Comparison of ENCODE assay signal across 1 fruit fly cellular context in genomic region chr3R:24572540-24573043, dm6.
TF ChIP-seq lines count a peak whose summit lies in the region.

No protein-coding gene starts in this region.

TF ChIP-seq in whole organism, embryonic, 481 proteins besides CTCF, POLR2A, EP300 and RAD21 (continued from another document):
- TF ChIP-seq CG9932 (GFP tag; IDR thresholded peaks at IDR 0.05; lab: Robert Waterston, UW) (peak; percentile 99), Taf1 (GFP tag; IDR thresholded peaks at IDR 0.05; lab: Robert Waterston, UW) (peak; percentile 97), CG31388 (GFP tag; optimal IDR thresholded peaks at IDR 0.05; lab: Kevin White, UChicago) (peak; percentile 77), Sin3A (optimal IDR thresholded peaks at IDR 0.05; lab: Kevin White, UChicago) (no peak), Dfd (GFP tag; optimal IDR thresholded peaks at IDR 0.05; lab: Kevin White, UChicago) (no peak), CG7271 (tag; optimal IDR thresholded peaks at IDR 0.05; lab: Kevin White, UChicago) (peak; percentile 68), vvl (GFP tag; IDR thresholded peaks at IDR 0.05; lab: Robert Waterston, UW) (peak; percentile 99), Lim3 (GFP tag; IDR thresholded peaks at IDR 0.05; lab: Robert Waterston, UW) (peak; percentile 93; the same call in 1 of the 2 replicates), CG1024 (GFP tag; IDR thresholded peaks at IDR 0.05; lab: Robert Waterston, UW) (peak; percentile 95), CG8359 (GFP tag; optimal IDR thresholded peaks at IDR 0.05; lab: Kevin White, UChicago; ENCODE audit: borderline replicate concordance) (peak; percentile 79), mld (GFP tag; IDR thresholded peaks at IDR 0.05; lab: Robert Waterston, UW; ENCODE audit: partially characterized antibody) (no peak), ERR (GFP tag; optimal IDR thresholded peaks at IDR 0.05; lab: Kevin White, UChicago) (peak; percentile 92), Hand (GFP tag; optimal IDR thresholded peaks at IDR 0.05; lab: Kevin White, UChicago) (peak; percentile 98), CG6254 (GFP tag; optimal IDR thresholded peaks at IDR 0.05; lab: Kevin White, UChicago) (peak; percentile 94), CG2120 (GFP tag; optimal IDR thresholded peaks at IDR 0.05; lab: Kevin White, UChicago) (peak; percentile 99), nmo (GFP tag; optimal IDR thresholded peaks at IDR 0.05; lab: Kevin White, UChicago) (peak; percentile 97), CG2116 (GFP tag; optimal IDR thresholded peaks at IDR 0.05; lab: Kevin White, UChicago) (peak; percentile 86), klu (GFP tag; IDR thresholded peaks at IDR 0.05; lab: Robert Waterston, UW) (peak; percentile 94), Spps (tag; optimal IDR thresholded peaks at IDR 0.05; lab: Kevin White, UChicago) (peak; percentile 89), CG11093 (GFP tag; IDR thresholded peaks at IDR 0.05; lab: Robert Waterston, UW) (peak; percentile 95), zf30C (GFP tag; optimal IDR thresholded peaks at IDR 0.05; lab: Kevin White, UChicago) (peak; percentile 98), prd (optimal IDR thresholded peaks at IDR 0.05; lab: Kevin White, UChicago) (no peak), prd (GFP tag; IDR thresholded peaks at IDR 0.05; lab: Robert Waterston, UW) (peak; percentile 98), CG12659 (GFP tag; optimal IDR thresholded peaks at IDR 0.05; lab: Kevin White, UChicago) (peak; percentile 99), mam (GFP tag; optimal IDR thresholded peaks at IDR 0.05; lab: Kevin White, UChicago) (peak; percentile 97), CG15073 (GFP tag; optimal IDR thresholded peaks at IDR 0.05; lab: Kevin White, UChicago) (peak; percentile 84), CG6813 (GFP tag; optimal IDR thresholded peaks at IDR 0.05; lab: Kevin White, UChicago) (peak; percentile 98), Optix (GFP tag; IDR thresholded peaks at IDR 0.05; lab: Robert Waterston, UW) (peak; percentile 96), E2f1 (GFP tag; IDR thresholded peaks at IDR 0.05; lab: Robert Waterston, UW) (peak; percentile 98), HLH4C (GFP tag; IDR thresholded peaks at IDR 0.05; lab: Robert Waterston, UW; ENCODE audit: partially characterized antibody) (no peak), gfzf (GFP tag; optimal IDR thresholded peaks at IDR 0.05; lab: Kevin White, UChicago) (peak; percentile 14), CG3838 (GFP tag; optimal IDR thresholded peaks at IDR 0.05; lab: Kevin White, UChicago) (peak; percentile 96), Opbp (GFP tag; IDR thresholded peaks at IDR 0.05; lab: Robert Waterston, UW; ENCODE audit: partially characterized antibody) (no peak), z (GFP tag; IDR thresholded peaks at IDR 0.05; lab: Robert Waterston, UW) (peak; percentile 85), Atf-2 (GFP tag; optimal IDR thresholded peaks at IDR 0.05; lab: Kevin White, UChicago) (peak; percentile 94), CG17802 (tag; optimal IDR thresholded peaks at IDR 0.05; lab: Kevin White, UChicago) (peak; percentile 81), NC2β (GFP tag; optimal IDR thresholded peaks at IDR 0.05; lab: Kevin White, UChicago) (peak; percentile 92), CG9727 (GFP tag; optimal IDR thresholded peaks at IDR 0.05; lab: Kevin White, UChicago) (peak; percentile 97), crp (GFP tag; optimal IDR thresholded peaks at IDR 0.05; lab: Kevin White, UChicago) (peak in 1 of 2 experiments; percentile 77), Fer1 (GFP tag; optimal IDR thresholded peaks at IDR 0.05; lab: Kevin White, UChicago) (peak; percentile 99), dmrt11E (tag; optimal IDR thresholded peaks at IDR 0.05; lab: Kevin White, UChicago) (peak; percentile 77), Sox100B (GFP tag; optimal IDR thresholded peaks at IDR 0.05; lab: Kevin White, UChicago) (peak; percentile 96), ssp (GFP tag; IDR thresholded peaks at IDR 0.05; lab: Robert Waterston, UW) (peak; percentile 91), CG7745 (tag; optimal IDR thresholded peaks at IDR 0.05; lab: Kevin White, UChicago) (peak; percentile 54), ftz-f1 (GFP tag; optimal IDR thresholded peaks at IDR 0.05; lab: Kevin White, UChicago) (peak; percentile 89), CG18619 (GFP tag; optimal IDR thresholded peaks at IDR 0.05; lab: Kevin White, UChicago) (peak; percentile 97), Sox102F (GFP tag; optimal IDR thresholded peaks at IDR 0.05; lab: Kevin White, UChicago) (peak; percentile 98), sr (GFP tag; IDR thresholded peaks at IDR 0.05; lab: Robert Waterston, UW) (peak; percentile 96), lab (GFP tag; optimal IDR thresholded peaks at IDR 0.05; lab: Kevin White, UChicago) (peak; percentile 99), CG11723 (GFP tag; optimal IDR thresholded peaks at IDR 0.05; lab: Kevin White, UChicago) (peak; percentile 95), CG13287 (GFP tag; IDR thresholded peaks at IDR 0.05; lab: Robert Waterston, UW; ENCODE audit: partially characterized antibody) (peak; percentile 22; the same call in 1 of the 2 replicates), CG4424 (GFP tag; optimal IDR thresholded peaks at IDR 0.05; lab: Kevin White, UChicago) (peak; percentile 98), Dip3 (GFP tag; optimal IDR thresholded peaks at IDR 0.05; lab: Kevin White, UChicago) (peak; percentile 96), lilli (GFP tag; optimal IDR thresholded peaks at IDR 0.05; lab: Kevin White, UChicago) (peak; percentile 98), HLHmδ (GFP tag; optimal IDR thresholded peaks at IDR 0.05; lab: Kevin White, UChicago) (no peak), CG13775 (GFP tag; optimal IDR thresholded peaks at IDR 0.05; lab: Kevin White, UChicago) (peak; percentile 95), ranshi (GFP tag; IDR thresholded peaks at IDR 0.05; lab: Robert Waterston, UW) (peak; percentile 98), Meics (GFP tag; optimal IDR thresholded peaks at IDR 0.05; lab: Kevin White, UChicago) (peak; percentile 99), Ptx1 (GFP tag; IDR thresholded peaks at IDR 0.05; lab: Robert Waterston, UW) (peak; percentile 98), salm (tag; optimal IDR thresholded peaks at IDR 0.05; lab: Kevin White, UChicago) (peak; percentile 94), dan (GFP tag; IDR thresholded peaks at IDR 0.05; lab: Robert Waterston, UW) (peak; percentile 48; the same call in 1 of the 2 replicates), pum (GFP tag; optimal IDR thresholded peaks at IDR 0.05; lab: Kevin White, UChicago) (peak; percentile 92), CG6175 (GFP tag; IDR thresholded peaks at IDR 0.05; lab: Robert Waterston, UW) (peak; percentile 99), D (optimal IDR thresholded peaks at IDR 0.05; lab: Kevin White, UChicago) (no peak), D (GFP tag; optimal IDR thresholded peaks at IDR 0.05; lab: Kevin White, UChicago) (peak; percentile 96), CG14667 (GFP tag; IDR thresholded peaks at IDR 0.05; lab: Robert Waterston, UW) (peak; percentile 95), chif (GFP tag; optimal IDR thresholded peaks at IDR 0.05; lab: Kevin White, UChicago) (peak; percentile 95 to 96), ham (GFP tag; IDR thresholded peaks at IDR 0.05; lab: Robert Waterston, UW) (peak; percentile 95), kni (GFP tag; optimal IDR thresholded peaks at IDR 0.05; lab: Kevin White, UChicago) (peak; percentile 84), CG17361 (GFP tag; IDR thresholded peaks at IDR 0.05; lab: Robert Waterston, UW) (peak; percentile 97), CG30020 (tag; optimal IDR thresholded peaks at IDR 0.05; lab: Kevin White, UChicago) (peak; percentile 77), Dip2 (GFP tag; IDR thresholded peaks at IDR 0.05; lab: Robert Waterston, UW) (peak; percentile 42; the same call in 1 of the 2 replicates), H15 (GFP tag; IDR thresholded peaks at IDR 0.05; lab: Robert Waterston, UW) (peak; percentile 98), CG10979 (tag; optimal IDR thresholded peaks at IDR 0.05; lab: Kevin White, UChicago) (peak; percentile 96), chn (GFP tag; optimal IDR thresholded peaks at IDR 0.05; lab: Kevin White, UChicago) (peak; percentile 95), CG17385 (GFP tag; optimal IDR thresholded peaks at IDR 0.05; lab: Kevin White, UChicago) (peak; percentile 97), CG32532 (GFP tag; IDR thresholded peaks at IDR 0.05; lab: Robert Waterston, UW) (peak; percentile 99), Gsc (GFP tag; IDR thresholded peaks at IDR 0.05; lab: Robert Waterston, UW) (no peak), insv (GFP tag; optimal IDR thresholded peaks at IDR 0.05; lab: Kevin White, UChicago) (peak in 1 of 2 experiments; percentile 72), CG33557 (GFP tag; optimal IDR thresholded peaks at IDR 0.05; lab: Kevin White, UChicago) (peak; percentile 72), Dbx (GFP tag; IDR thresholded peaks at IDR 0.05; lab: Robert Waterston, UW) (peak; percentile 99), CG3995 (GFP tag; optimal IDR thresholded peaks at IDR 0.05; lab: Kevin White, UChicago) (peak; percentile 79), CG17568 (GFP tag; optimal IDR thresholded peaks at IDR 0.05; lab: Kevin White, UChicago) (peak; percentile 97), maf-S (GFP tag; optimal IDR thresholded peaks at IDR 0.05; lab: Kevin White, UChicago) (peak; percentile 96), CG12155 (GFP tag; optimal IDR thresholded peaks at IDR 0.05; lab: Kevin White, UChicago) (peak; percentile 95), Abd-B (GFP tag; optimal IDR thresholded peaks at IDR 0.05; lab: Kevin White, UChicago) (peak; percentile 88), CG6765 (GFP tag; optimal IDR thresholded peaks at IDR 0.05; lab: Kevin White, UChicago) (peak; percentile 99), CG7928 (GFP tag; optimal IDR thresholded peaks at IDR 0.05; lab: Kevin White, UChicago) (peak; percentile 79), zfh2 (GFP tag; optimal IDR thresholded peaks at IDR 0.05; lab: Kevin White, UChicago) (peak; percentile 94), CG16815 (GFP tag; optimal IDR thresholded peaks at IDR 0.05; lab: Kevin White, UChicago) (peak; percentile 85), gro (GFP tag; optimal IDR thresholded peaks at IDR 0.05; lab: Kevin White, UChicago) (peak; percentile 97), nerfin-2 (GFP tag; IDR thresholded peaks at IDR 0.05; lab: Robert Waterston, UW; ENCODE audit: partially characterized antibody) (no peak), CG31365 (tag; optimal IDR thresholded peaks at IDR 0.05; lab: Kevin White, UChicago) (peak; percentile 88), her (GFP tag; optimal IDR thresholded peaks at IDR 0.05; lab: Kevin White, UChicago) (peak; percentile 90), nom (GFP tag; optimal IDR thresholded peaks at IDR 0.05; lab: Kevin White, UChicago) (peak; percentile 88), gcm2 (GFP tag; optimal IDR thresholded peaks at IDR 0.05; lab: Kevin White, UChicago) (peak; percentile 97), ara (GFP tag; IDR thresholded peaks at IDR 0.05; lab: Robert Waterston, UW) (peak; percentile 97), peb (GFP tag; IDR thresholded peaks at IDR 0.05; lab: Robert Waterston, UW) (peak; percentile 94), Xbp1 (GFP tag; optimal IDR thresholded peaks at IDR 0.05; lab: Kevin White, UChicago) (peak; percentile 98), tap (tag; optimal IDR thresholded peaks at IDR 0.05; lab: Kevin White, UChicago) (peak; percentile 98), phol (tag; optimal IDR thresholded peaks at IDR 0.05; lab: Kevin White, UChicago) (peak; percentile 94), emc (GFP tag; optimal IDR thresholded peaks at IDR 0.05; lab: Kevin White, UChicago) (peak; percentile 85), Atf3 (GFP tag; optimal IDR thresholded peaks at IDR 0.05; lab: Kevin White, UChicago) (peak; percentile 86), jigr1 (GFP tag; IDR thresholded peaks at IDR 0.05; lab: Robert Waterston, UW) (no peak; the same call in 2 of the 3 replicates), Hsf (GFP tag; optimal IDR thresholded peaks at IDR 0.05; lab: Kevin White, UChicago) (peak; percentile 97), CG2712 (tag; optimal IDR thresholded peaks at IDR 0.05; lab: Kevin White, UChicago) (peak; percentile 97), Max (GFP tag; optimal IDR thresholded peaks at IDR 0.05; lab: Kevin White, UChicago) (peak; percentile 97), CG5953 (GFP tag; IDR thresholded peaks at IDR 0.05; lab: Robert Waterston, UW) (peak; percentile 99), CG10366 (GFP tag; IDR thresholded peaks at IDR 0.05; lab: Robert Waterston, UW) (peak; percentile 99), zfh1 (GFP tag; IDR thresholded peaks at IDR 0.05; lab: Robert Waterston, UW) (peak; percentile 99), Dp (GFP tag; optimal IDR thresholded peaks at IDR 0.05; lab: Kevin White, UChicago) (peak; percentile 34), CG11456 (GFP tag; IDR thresholded peaks at IDR 0.05; lab: Robert Waterston, UW) (peak; percentile 98), Scr (GFP tag; IDR thresholded peaks at IDR 0.05; lab: Robert Waterston, UW; ENCODE audit: partially characterized antibody) (no peak), CG12104 (GFP tag; optimal IDR thresholded peaks at IDR 0.05; lab: Kevin White, UChicago) (peak; percentile 95)
